Worm (Caenorhabditis elegans) whole organism, L3 larva: ENCODE measurements around the gene ZK228.13.

ENCODE experiments used
- ama-1 ChIP-seq: fragments of 150-350 bp; optimal IDR thresholded peaks from 2 replicates; lab custom pipeline; 2018
- fkh-10 ChIP-seq: sonication (generic microtip); optimal IDR thresholded peaks from 2 replicates; lab custom pipeline; 2017; ENCODE audit warnings: missing biosample characterization, missing genetic modification reagents, missing genetic modification characterization
- skn-1 ChIP-seq: fragments of 150-350 bp; optimal IDR thresholded peaks from 2 replicates; lab custom pipeline; 2014; ENCODE audit warnings: missing biosample characterization, missing genetic modification characterization

DNA sequence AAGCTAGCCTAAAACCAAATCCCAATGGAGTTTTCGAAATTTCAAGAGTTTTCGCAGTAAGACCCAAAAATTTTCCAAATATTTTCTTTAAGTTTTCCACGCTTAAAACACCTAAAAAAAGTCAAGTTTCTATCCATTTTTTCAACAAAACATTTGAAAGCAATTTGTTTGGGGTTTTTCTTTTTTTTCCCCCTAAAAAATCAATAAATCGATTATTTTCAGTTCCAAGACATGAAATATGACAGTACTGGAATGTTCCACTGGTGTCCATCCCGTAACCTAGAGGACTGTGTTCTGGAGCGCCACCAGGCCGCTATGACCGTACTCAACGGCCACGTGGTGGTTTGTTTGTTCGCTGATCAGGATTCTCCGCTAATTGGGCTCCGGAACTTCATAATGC, 36.6 kb upstream of the ZK228.13 start:
- TF ChIP-seq ama-1 (lab: Kevin White, UChicago) (no peak), skn-1 (no peak), fkh-10 (GFP tag; lab: Kevin White, UChicago) (no peak)
